Worm (Caenorhabditis elegans) whole organism, mixed stage, embryonic: ENCODE measurements around the gene sprr-2.
A peak's percentile ranks its signal among the peaks of the same experiment; 100 is the strongest.

Experiments
- ceh-39 ChIP-seq: fragments of 150-350 bp; optimal IDR thresholded peaks from 2 replicates; lab custom pipeline; 2014; ENCODE audit warnings: missing biosample characterization, missing genetic modification characterization
- lsy-2 ChIP-seq: fragments of 150-350 bp; optimal IDR thresholded peaks from 2 replicates; lab custom pipeline; 2014; ENCODE audit warnings: missing biosample characterization, missing genetic modification characterization
- mep-1 ChIP-seq: fragments of 150-350 bp; optimal IDR thresholded peaks from 2 replicates; lab custom pipeline; 2017; ENCODE audit warnings: missing biosample characterization, missing genetic modification reagents, missing genetic modification characterization, inconsistent platforms
- nhr-28 ChIP-seq: fragments of 150-350 bp; optimal IDR thresholded peaks from 2 replicates; lab custom pipeline; 2014; ENCODE audit warnings: missing biosample characterization, missing genetic modification characterization
- nhr-76 ChIP-seq: sonication (generic microtip); optimal IDR thresholded peaks from 2 replicates; lab custom pipeline; 2017; ENCODE audit warnings: missing biosample characterization, missing genetic modification characterization
- snpc-4 ChIP-seq: fragments of 150-350 bp; optimal IDR thresholded peaks from 2 replicates; lab custom pipeline; 2014; ENCODE audit warnings: missing biosample characterization, missing genetic modification characterization
- unc-120 ChIP-seq: sonication (generic microtip); optimal IDR thresholded peaks from 2 replicates; lab custom pipeline; 2017; ENCODE audit warnings: missing genetic modification characterization, missing compliant biosample characterization; ENCODE audit not compliant: poor library complexity, severe bottlenecking
- unc-39 ChIP-seq: fragments of 150-350 bp; optimal IDR thresholded peaks from 2 replicates; lab custom pipeline; 2014; ENCODE audit warnings: missing biosample characterization, missing genetic modification characterization

DNA sequence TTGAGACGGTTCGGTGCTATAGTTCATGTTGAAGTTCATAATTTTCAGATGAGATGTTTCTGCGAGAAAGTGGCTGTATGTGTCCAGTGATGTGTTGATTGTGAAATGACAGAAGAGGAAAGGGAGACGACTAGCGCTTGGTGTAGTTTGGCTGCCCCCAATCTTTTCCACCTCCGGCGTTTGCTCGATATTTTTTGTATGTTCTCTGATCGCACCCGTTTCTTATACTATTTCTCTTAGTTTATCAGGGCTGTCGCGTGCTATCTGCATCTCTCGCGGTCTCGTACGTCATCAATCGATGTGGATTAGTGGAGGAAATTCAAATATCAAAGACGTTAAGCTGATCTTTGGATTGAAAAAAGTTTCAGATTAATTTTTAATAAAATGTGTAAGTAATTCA is 17.5 kb downstream of the sprr-2 start, which contains the start of gene atf-4:
- no peak for TF ChIP-seq snpc-4 (tag; lab: Kevin White, UChicago)
- no peak for TF ChIP-seq nhr-76 (tag; lab: Kevin White, UChicago)
- TF ChIP-seq lsy-2 (tag; lab: Kevin White, UChicago), result no peak
- no peak for TF ChIP-seq nhr-28
- peak; percentile 46 for TF ChIP-seq unc-120 (tag; lab: Kevin White, UChicago)
- TF ChIP-seq unc-39 (tag; lab: Kevin White, UChicago), result no peak
- no peak for TF ChIP-seq ceh-39
- TF ChIP-seq mep-1 (tag; lab: Kevin White, UChicago), result peak; percentile 7
